Worm (Caenorhabditis elegans): ENCODE data around the gene thoc-2.

The thoc-2 gene

DNA sequence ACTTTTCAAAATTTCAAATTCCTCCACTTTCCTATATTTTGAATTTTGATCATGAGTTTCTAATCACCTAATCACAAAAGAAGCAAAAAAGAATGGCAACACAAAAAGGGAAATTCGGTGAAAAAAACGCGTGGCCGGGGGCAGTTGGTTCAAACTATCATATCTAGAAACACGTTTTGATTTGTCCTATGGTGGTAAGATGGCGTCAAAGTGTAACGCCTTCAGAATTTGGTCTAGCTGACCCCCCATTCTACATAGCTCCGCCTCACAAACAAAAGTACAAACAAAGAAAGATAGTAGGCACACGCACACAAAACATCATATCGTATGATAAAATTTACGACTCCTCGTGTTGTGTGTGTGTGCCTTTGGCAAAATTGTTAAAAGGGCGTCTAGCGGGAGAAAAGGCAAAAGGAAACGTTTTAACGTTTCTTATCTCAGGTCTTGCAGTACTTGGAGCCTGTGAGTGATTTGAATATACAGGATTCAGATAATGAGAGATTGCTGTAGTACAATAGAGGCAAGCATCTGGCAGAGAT is 54.2 kb downstream of the thoc-2 start:
- TF ChIP-seq unc-62 (GFP tag; optimal IDR thresholded peaks at IDR 0.05), result no peak

DNA sequence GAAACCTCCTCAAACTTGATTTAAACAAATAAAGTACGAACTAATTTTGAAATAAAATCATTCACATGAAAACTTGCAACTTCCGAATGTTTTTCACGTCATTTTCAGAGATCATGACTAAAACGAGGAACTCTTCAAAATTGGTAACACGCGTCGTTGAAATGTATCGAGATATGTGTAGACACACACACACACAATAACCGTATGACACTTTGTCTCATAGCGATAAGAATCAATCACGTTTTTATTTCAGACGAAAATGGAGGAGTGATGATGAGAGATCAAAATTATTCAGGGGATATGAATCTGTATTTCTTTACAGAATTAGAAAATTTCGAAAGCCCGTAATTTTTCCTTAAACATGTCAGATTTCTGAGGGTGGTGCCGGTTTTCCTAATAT is 54.9 kb downstream of the thoc-2 start:
- no peak for TF ChIP-seq unc-62 (GFP tag; optimal IDR thresholded peaks at IDR 0.05)

All from whole organism, dauer.